Worm (Caenorhabditis elegans) whole organism, L4 larva: Measurements from ENCODE around the gene pgl-2.

Source experiments
- T20F7.1 ChIP-seq: fragments of 200-800 bp; sonication (Bioruptor generic); optimal IDR thresholded peaks from 2 replicates; lab custom pipeline; 2018; ENCODE audit warnings: mild to moderate bottlenecking, missing genetic modification characterization, missing compliant biosample characterization
- T26A8.4 ChIP-seq: fragments of 200-800 bp; sonication (Bioruptor generic); IDR thresholded peaks from 2 replicates; pipeline ENCODE4 v1.3.6; 2022; ENCODE audit warnings: missing genetic modification characterization, missing compliant biosample characterization
- Y75B8A.6 ChIP-seq: fragments of 200-800 bp; sonication (Bioruptor generic); IDR thresholded peaks from 2 replicates; pipeline ENCODE4 v1.3.6; 2022; ENCODE audit warnings: missing genetic modification reagents, missing genetic modification characterization, missing compliant biosample characterization
- ceh-20 ChIP-seq: fragments of 200-800 bp; sonication (Bioruptor generic); IDR thresholded peaks from 2 replicates; pipeline ENCODE4 v1.3.6; 2022; ENCODE audit warnings: missing genetic modification reagents, missing genetic modification characterization, missing compliant biosample characterization
- ceh-44 ChIP-seq: fragments of 200-800 bp; sonication (Bioruptor generic); IDR thresholded peaks from 2 replicates; pipeline ENCODE4 v1.3.6; 2022; ENCODE audit warnings: missing genetic modification reagents, missing genetic modification characterization, missing compliant biosample characterization
- ces-1 ChIP-seq: fragments of 150-350 bp; sonication (generic microtip); optimal IDR thresholded peaks from 4 replicates; lab custom pipeline; 2014; ENCODE audit warnings: missing biosample characterization, missing genetic modification reagents, missing genetic modification characterization
- cey-2 ChIP-seq: sonication (generic microtip); optimal IDR thresholded peaks from 3 replicates; lab custom pipeline; 2017; ENCODE audit warnings: missing genetic modification characterization, mild to moderate bottlenecking, missing compliant biosample characterization, antibody characterized with exemption, borderline replicate concordance; ENCODE audit not compliant: insufficient read depth
- daf-16 ChIP-seq, 3 experiments: sonication (generic microtip); optimal IDR thresholded peaks; 2 replicates each; lab custom pipeline; 2016 to 2017; ENCODE audit warnings: missing genetic modification characterization in 3 of 3, missing genetic modification reagents in 3 of 3, mild to moderate bottlenecking in 2 of 3, missing compliant biosample characterization in 2 of 3, missing biosample characterization in 1 of 3, moderate library complexity in 1 of 3
- dmd-6 ChIP-seq: fragments of 200-800 bp; sonication (Bioruptor generic); IDR thresholded peaks from 2 replicates; pipeline ENCODE4 v1.3.6; 2022; ENCODE audit warnings: missing genetic modification reagents, missing genetic modification characterization, missing compliant biosample characterization
- dmd-9 ChIP-seq: fragments of 200-800 bp; sonication (Bioruptor generic); IDR thresholded peaks from 2 replicates; pipeline ENCODE4 v1.3.6; 2022; ENCODE audit warnings: missing genetic modification reagents, missing genetic modification characterization, missing compliant biosample characterization
- duxl-1 ChIP-seq: sonication (generic microtip); optimal IDR thresholded peaks from 2 replicates; lab custom pipeline; 2016; ENCODE audit warnings: mild to moderate bottlenecking, missing genetic modification characterization, moderate library complexity, missing compliant biosample characterization; ENCODE audit not compliant: poor library complexity
- dve-1 ChIP-seq: sonication (generic microtip); optimal IDR thresholded peaks from 2 replicates; lab custom pipeline; 2017; ENCODE audit warnings: antibody characterized with exemption, mild to moderate bottlenecking, missing genetic modification characterization, missing compliant biosample characterization; ENCODE audit not compliant: insufficient read depth
- egl-43 ChIP-seq: fragments of 200-800 bp; sonication (Bioruptor generic); IDR thresholded peaks from 2 replicates; pipeline ENCODE4 v1.3.6; 2022; ENCODE audit warnings: missing genetic modification reagents, missing genetic modification characterization, missing compliant biosample characterization
- gei-8 ChIP-seq: fragments of 200-800 bp; sonication (Bioruptor generic); optimal IDR thresholded peaks from 2 replicates; lab custom pipeline; 2018; ENCODE audit warnings: mild to moderate bottlenecking, missing genetic modification characterization, missing compliant biosample characterization
- hlh-30 ChIP-seq: sonication (generic microtip); optimal IDR thresholded peaks from 2 replicates; lab custom pipeline; 2017; ENCODE audit warnings: antibody characterized with exemption, mild to moderate bottlenecking, missing genetic modification characterization, missing compliant biosample characterization; ENCODE audit not compliant: insufficient read depth
- lin-1 ChIP-seq: fragments of 200-800 bp; sonication (Bioruptor generic); IDR thresholded peaks from 2 replicates; pipeline ENCODE4 v1.3.6; 2022; ENCODE audit warnings: missing genetic modification reagents, missing genetic modification characterization, missing compliant biosample characterization
- lin-29 ChIP-seq: fragments of 200-800 bp; sonication (Bioruptor generic); IDR thresholded peaks from 2 replicates; pipeline ENCODE4 v1.3.6; 2022; ENCODE audit warnings: missing genetic modification reagents, missing genetic modification characterization, missing compliant biosample characterization
- lin-38 ChIP-seq: fragments of 200-800 bp; sonication (Bioruptor generic); IDR thresholded peaks from 2 replicates; pipeline ENCODE4 v1.3.6; 2022; ENCODE audit warnings: missing genetic modification reagents, missing genetic modification characterization, missing compliant biosample characterization
- lsy-2 ChIP-seq, 2 experiments: fragments of 150-350 bp in 1 of 2; sonication (generic microtip) in 1 of 2; optimal IDR thresholded peaks; 2 replicates each; lab custom pipeline; 2014 to 2017; ENCODE audit warnings: missing biosample characterization in 2 of 2, missing genetic modification characterization in 2 of 2
- madf-9 ChIP-seq: fragments of 200-800 bp; sonication (Bioruptor generic); conservative IDR thresholded peaks from 2 replicates; pipeline ENCODE4 v1.3.6; 2022; ENCODE audit warnings: missing genetic modification reagents, missing genetic modification characterization, missing compliant biosample characterization
- mdt-29 ChIP-seq: fragments of 200-800 bp; sonication (Bioruptor generic); IDR thresholded peaks from 2 replicates; pipeline ENCODE4 v1.3.6; 2022; ENCODE audit warnings: missing genetic modification reagents, missing genetic modification characterization, missing compliant biosample characterization
- mxl-2 ChIP-seq: fragments of 200-800 bp; sonication (Bioruptor generic); conservative IDR thresholded peaks from 2 replicates; pipeline ENCODE4 v1.3.6; 2022; ENCODE audit warnings: missing genetic modification reagents, missing genetic modification characterization, missing compliant biosample characterization
- mxl-3 ChIP-seq: fragments of 200-800 bp; sonication (Bioruptor generic); optimal IDR thresholded peaks from 2 replicates; lab custom pipeline; 2018; ENCODE audit warnings: mild to moderate bottlenecking, missing genetic modification characterization, missing compliant biosample characterization
- nhr-102 ChIP-seq: sonication (generic microtip); optimal IDR thresholded peaks from 2 replicates; lab custom pipeline; 2016; ENCODE audit warnings: mild to moderate bottlenecking, missing genetic modification characterization, moderate library complexity, missing compliant biosample characterization
- nhr-11 ChIP-seq: fragments of 150-350 bp; optimal IDR thresholded peaks from 2 replicates; lab custom pipeline; 2014; ENCODE audit warnings: missing biosample characterization, missing genetic modification characterization
- nhr-111 ChIP-seq: fragments of 200-800 bp; sonication (Bioruptor generic); optimal IDR thresholded peaks from 2 replicates; lab custom pipeline; 2018; ENCODE audit warnings: mild to moderate bottlenecking, missing genetic modification characterization, missing compliant biosample characterization
- nhr-6 ChIP-seq: fragments of 150-350 bp; optimal IDR thresholded peaks from 2 replicates; lab custom pipeline; 2014; ENCODE audit warnings: missing biosample characterization, missing genetic modification characterization
- nhr-77 ChIP-seq: fragments of 150-350 bp; optimal IDR thresholded peaks from 2 replicates; lab custom pipeline; 2014; ENCODE audit warnings: missing biosample characterization, missing genetic modification characterization
- pqm-1 ChIP-seq: sonication (generic microtip); optimal IDR thresholded peaks from 2 replicates; lab custom pipeline; 2017; ENCODE audit warnings: missing biosample characterization, missing genetic modification characterization
- set-16 ChIP-seq: fragments of 200-800 bp; sonication (Bioruptor generic); IDR thresholded peaks from 2 replicates; pipeline ENCODE4 v1.3.6; 2022; ENCODE audit warnings: missing genetic modification reagents, missing genetic modification characterization, missing compliant biosample characterization
- skn-1 ChIP-seq: fragments of 150-350 bp; optimal IDR thresholded peaks from 2 replicates; lab custom pipeline; 2014; ENCODE audit warnings: missing biosample characterization, missing genetic modification characterization
- spr-3 ChIP-seq: fragments of 200-800 bp; sonication (Bioruptor generic); optimal IDR thresholded peaks from 2 replicates; lab custom pipeline; 2018; ENCODE audit warnings: mild to moderate bottlenecking, missing genetic modification characterization, missing compliant biosample characterization
- unc-39 ChIP-seq: sonication (generic microtip); optimal IDR thresholded peaks from 2 replicates; lab custom pipeline; 2017; ENCODE audit warnings: missing biosample characterization, missing genetic modification characterization
- vab-7 ChIP-seq: fragments of 200-800 bp; sonication (Bioruptor generic); IDR thresholded peaks from 2 replicates; pipeline ENCODE4 v1.3.6; 2022; ENCODE audit warnings: missing genetic modification reagents, missing genetic modification characterization, missing compliant biosample characterization
- zag-1 ChIP-seq: fragments of 150-350 bp; optimal IDR thresholded peaks from 2 replicates; lab custom pipeline; 2014; ENCODE audit warnings: missing biosample characterization, missing genetic modification characterization
- zfp-3 ChIP-seq: fragments of 200-800 bp; sonication (Bioruptor generic); conservative IDR thresholded peaks from 2 replicates; pipeline ENCODE4 v1.3.6; 2022; ENCODE audit warnings: missing genetic modification reagents, missing genetic modification characterization, missing compliant biosample characterization
- ztf-11 ChIP-seq: fragments of 150-350 bp; optimal IDR thresholded peaks from 2 replicates; lab custom pipeline; 2014; ENCODE audit warnings: missing biosample characterization, missing genetic modification characterization

The pgl-2 gene

DNA sequence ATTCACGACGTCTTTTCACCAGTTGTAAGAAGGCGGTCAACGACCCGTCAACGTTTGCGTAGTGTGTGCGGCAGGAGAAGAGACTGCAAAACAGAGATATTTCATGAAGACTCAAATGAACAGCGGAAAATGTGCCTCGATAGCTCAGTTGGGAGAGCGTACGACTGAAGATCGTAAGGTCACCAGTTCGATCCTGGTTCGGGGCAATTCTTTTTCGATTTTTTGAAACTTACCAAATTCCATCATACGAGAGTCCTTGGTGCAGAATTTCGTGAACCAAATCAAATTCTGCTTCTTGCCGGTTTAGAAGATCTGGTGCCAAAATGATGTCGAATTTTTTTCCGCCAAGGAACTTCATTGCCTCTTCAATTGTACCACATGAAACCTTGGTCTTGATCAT lies 22.3 kb downstream of the pgl-2 start (continued):
- TF ChIP-seq cey-2 (tag; lab: Kevin White, UChicago) = no peak
- peak; percentile 80 for TF ChIP-seq egl-43
- TF ChIP-seq ztf-11 = no peak
- TF ChIP-seq set-16 (GFP tag; lab: Robert Waterston, UW) = no peak
- no peak for TF ChIP-seq skn-1 (tag; lab: Kevin White, UChicago)
- TF ChIP-seq mdt-29 (GFP tag; lab: Robert Waterston, UW) = peak; percentile 44; the same call in 1 of the 2 replicates
- peak; percentile 83 for TF ChIP-seq vab-7
- peak; percentile 20 for TF ChIP-seq dve-1
- TF ChIP-seq unc-39 (tag; lab: Kevin White, UChicago) = no peak
- TF ChIP-seq mxl-3 (GFP tag; lab: Kevin White, UChicago) = peak; percentile 51
- no peak for TF ChIP-seq nhr-6 (tag; lab: Kevin White, UChicago)
- no peak for TF ChIP-seq hlh-30 (tag; lab: Kevin White, UChicago)
- TF ChIP-seq dmd-6 (GFP tag; lab: Robert Waterston, UW) = no peak; the same call in 1 of the 2 replicates
- TF ChIP-seq ceh-44 (GFP tag; lab: Robert Waterston, UW) = 0 out of 2 replicates have a peak, but pooled peaks have one; percentile 58
- TF ChIP-seq lsy-2 (tag; optimal IDR thresholded peaks at IDR 0.05; lab: Kevin White, UChicago) = peak in 1 of 2 experiments; percentile 42
- TF ChIP-seq dmd-9 (GFP tag; lab: Robert Waterston, UW) = no peak
- peak; percentile 35; the same call in 1 of the 2 replicates for TF ChIP-seq madf-9 (GFP tag; lab: Robert Waterston, UW)
- 0 out of 2 replicates have a peak, but pooled peaks have one; percentile 10 for TF ChIP-seq mxl-2
- TF ChIP-seq lin-1 (GFP tag; lab: Robert Waterston, UW) = peak; percentile 72
- TF ChIP-seq lin-29 (GFP tag; lab: Robert Waterston, UW) = no peak
- no peak for TF ChIP-seq zag-1 (tag; lab: Kevin White, UChicago)
- TF ChIP-seq gei-8 (GFP tag; lab: Kevin White, UChicago) = no peak
- TF ChIP-seq ces-1 (GFP tag; lab: Kevin White, UChicago) = no peak
- TF ChIP-seq ceh-20 (GFP tag; lab: Robert Waterston, UW) = no peak

ce11 chrIII:8652112-8652694 lies 23.0 kb downstream of the pgl-2 start:
- TF ChIP-seq nhr-77 (tag; lab: Kevin White, UChicago) = peak; percentile 7
- TF ChIP-seq duxl-1 (tag; lab: Kevin White, UChicago) = no peak
- peak; percentile 25; the same call in 1 of the 2 replicates for TF ChIP-seq T26A8.4
- TF ChIP-seq daf-16 (GFP tag; optimal IDR thresholded peaks at IDR 0.05; lab: Kevin White, UChicago) = no peak
- peak; percentile 44 for TF ChIP-seq daf-16 (tag; optimal IDR thresholded peaks at IDR 0.05; lab: Kevin White, UChicago)
- TF ChIP-seq madf-9 (GFP tag; lab: Robert Waterston, UW) = no peak
- TF ChIP-seq nhr-11 (tag; lab: Kevin White, UChicago) = no peak
- no peak for TF ChIP-seq nhr-102 (tag; lab: Kevin White, UChicago)
- TF ChIP-seq dmd-6 (GFP tag; lab: Robert Waterston, UW) = peak; percentile 13; the same call in 1 of the 2 replicates
- TF ChIP-seq pqm-1 (tag; lab: Kevin White, UChicago) = no peak
- no peak for TF ChIP-seq ces-1 (GFP tag; lab: Kevin White, UChicago)
- TF ChIP-seq vab-7 = no peak
- TF ChIP-seq unc-39 (tag; lab: Kevin White, UChicago) = no peak
- peak; percentile 19 for TF ChIP-seq dve-1
- TF ChIP-seq zfp-3 = peak; percentile 84
- TF ChIP-seq hlh-30 (tag; lab: Kevin White, UChicago) = peak; percentile 16
- no peak for TF ChIP-seq cey-2 (tag; lab: Kevin White, UChicago)
- no peak for TF ChIP-seq spr-3 (GFP tag; lab: Kevin White, UChicago)
- peak; percentile 23 for TF ChIP-seq T20F7.1 (GFP tag; lab: Kevin White, UChicago)
- TF ChIP-seq nhr-111 (GFP tag; lab: Kevin White, UChicago) = no peak
- 0 out of 2 replicates have a peak, but pooled peaks have one; percentile 6 for TF ChIP-seq Y75B8A.6 (GFP tag; lab: Robert Waterston, UW)
- no peak for TF ChIP-seq ceh-44 (GFP tag; lab: Robert Waterston, UW)
- TF ChIP-seq lin-38 (GFP tag; lab: Robert Waterston, UW) = peak; percentile 30; the same call in 1 of the 2 replicates
- TF ChIP-seq lin-1 (GFP tag; lab: Robert Waterston, UW) = no peak
